Worm (Caenorhabditis elegans): ENCODE data around the gene K08F11.1.

K08F11.1 gene

DNA sequence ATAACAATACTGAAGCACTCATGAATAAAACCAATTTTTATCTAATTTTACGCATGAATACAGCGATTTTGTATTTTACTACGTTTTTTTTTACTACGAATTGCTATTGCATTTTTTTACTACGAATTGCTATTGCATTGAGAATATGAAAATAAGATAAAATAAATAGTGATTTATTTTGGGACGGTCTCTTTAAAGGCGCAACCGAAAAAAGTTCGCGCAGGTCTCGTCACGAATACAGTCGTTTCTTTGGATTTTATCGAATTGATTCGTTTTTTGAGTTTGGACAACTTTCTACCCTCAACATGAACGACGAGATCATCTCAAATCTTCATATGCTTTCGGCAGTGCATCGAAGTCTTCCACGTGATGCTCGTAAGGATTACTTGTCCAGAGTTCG, 27.2 kb downstream of the K08F11.1 start, which contains the start of gene Y17G9B.4 (continued):
- no peak for TF ChIP-seq hlh-17 (GFP tag; optimal IDR thresholded peaks at IDR 0.05; ENCODE audit: borderline replicate concordance)

DNA sequence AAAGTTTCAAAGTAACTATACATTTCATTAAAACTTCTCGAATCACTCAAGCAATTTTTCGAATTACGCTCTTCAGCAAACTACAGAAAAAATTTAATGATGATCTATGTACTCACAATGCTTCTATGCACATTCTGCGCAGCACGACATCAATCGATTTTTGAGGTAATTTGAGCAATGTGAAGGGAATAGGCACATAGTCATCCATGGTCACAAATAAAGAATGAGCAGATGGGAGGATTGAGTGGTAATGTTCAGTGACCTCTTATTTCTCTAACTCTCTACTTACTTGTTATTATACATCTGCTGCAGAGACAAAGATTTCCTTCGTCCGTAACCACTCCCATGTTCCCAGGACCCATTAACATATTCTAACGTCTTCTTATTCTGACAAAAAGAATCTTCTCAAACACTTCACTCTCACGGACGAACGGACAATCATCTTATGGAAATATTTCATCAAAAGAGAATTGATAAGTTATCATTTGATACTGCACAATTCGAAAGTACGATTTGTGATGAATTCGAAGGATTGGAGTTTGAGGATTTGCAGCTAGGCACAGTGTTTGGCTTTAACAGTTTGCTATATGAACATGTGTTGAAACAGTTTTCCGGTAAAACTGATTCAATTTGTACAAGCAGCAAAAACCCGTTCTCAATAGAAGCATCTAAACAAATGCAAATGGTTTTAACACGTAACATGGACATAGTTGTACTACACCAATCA, 31.4 kb downstream of the K08F11.1 start, which contains the start of the genes fbxb-77 and Y17G9B.11:
Gene fbxb-77, minus strand, starts transcription at position 229 of the 727 bp plus-strand sequence.
Gene Y17G9B.11, plus strand, starts transcription at position 677 of the 727 bp plus-strand sequence.
- TF ChIP-seq ces-1 (GFP tag; optimal IDR thresholded peaks at IDR 0.05) (no peak), nhr-84 (tag; optimal IDR thresholded peaks at IDR 0.05) (no peak), C16A3.4 (tag; optimal IDR thresholded peaks at IDR 0.05) (no peak), skn-1 (tag; optimal IDR thresholded peaks at IDR 0.05) (no peak), tbx-2 (tag; optimal IDR thresholded peaks at IDR 0.05) (no peak), unc-30 (tag; optimal IDR thresholded peaks at IDR 0.05) (no peak), nhr-85 (tag) (no peak), sptf-1 (tag; optimal IDR thresholded peaks at IDR 0.05) (no peak), unc-86 (tag; optimal IDR thresholded peaks at IDR 0.05) (no peak), mef-2 (tag; optimal IDR thresholded peaks at IDR 0.05) (no peak), ceh-8 (GFP tag; optimal IDR thresholded peaks at IDR 0.05) (no peak), lsy-2 (tag; optimal IDR thresholded peaks at IDR 0.05) (no peak), nhr-90 (tag; optimal IDR thresholded peaks at IDR 0.05; ENCODE audit: poor library complexity) (no peak), fkh-8 (tag; optimal IDR thresholded peaks at IDR 0.05) (no peak), egl-27 (tag; optimal IDR thresholded peaks at IDR 0.05) (no peak), isw-1 (GFP tag; IDR thresholded peaks at IDR 0.05) (no peak), mep-1 (tag; optimal IDR thresholded peaks at IDR 0.05) (no peak)

DNA sequence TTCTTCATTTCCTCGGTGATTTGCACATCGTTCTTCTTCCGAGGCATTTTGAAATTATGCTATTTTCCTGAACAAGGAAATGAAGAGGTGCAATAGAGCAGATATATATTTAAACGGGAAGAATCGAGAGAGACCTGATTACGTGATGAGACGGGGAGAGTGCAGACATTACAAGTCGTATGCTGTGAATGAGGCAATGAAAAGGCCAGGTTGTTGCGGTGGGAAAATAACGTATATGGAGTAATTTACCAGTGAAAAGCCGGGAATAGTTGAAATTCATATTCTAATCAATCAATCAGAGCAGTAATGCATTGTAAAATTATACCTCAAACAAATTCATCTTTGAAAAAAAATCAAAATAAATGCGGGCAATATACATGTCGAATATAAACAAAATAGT, 34.0 kb downstream of the K08F11.1 start, which contains the start of gene Y17G9B.8:
Gene Y17G9B.8, minus strand, starts transcription at position 182 of the 400 bp plus-strand sequence.
- TF ChIP-seq pqm-1 (tag; optimal IDR thresholded peaks at IDR 0.05) (no peak), lsy-2 (tag; optimal IDR thresholded peaks at IDR 0.05) (peak; percentile 10 to 33)

ce11 chrIV:4760378-4761084, 35.9 kb downstream of the K08F11.1 start, which contains the start of the genes memi-1 and cyp-31A3:
TSS of gene memi-1 (minus strand) at chrIV:4760428.
TSS of gene cyp-31A3 (plus strand) at chrIV:4761049.
- TF ChIP-seq efl-1 (optimal IDR thresholded peaks at IDR 0.05) (no peak), efl-1 (GFP tag; optimal IDR thresholded peaks at IDR 0.05 in 1 of 2) (peak in 1 of 2 experiments; percentile 23), fkh-8 (tag; optimal IDR thresholded peaks at IDR 0.05) (no peak)

- TF ChIP-seq efl-1 (optimal IDR thresholded peaks at IDR 0.05) = peak; percentile 11 to 13
- peak in 1 of 2 experiments; percentile 49 for TF ChIP-seq efl-1 (GFP tag; optimal IDR thresholded peaks at IDR 0.05 in 1 of 2)
- TF ChIP-seq lin-35 (GFP tag; optimal IDR thresholded peaks at IDR 0.05) = peak in 1 of 2 experiments; percentile 22
- TF ChIP-seq lsy-2 (tag; optimal IDR thresholded peaks at IDR 0.05) = peak; percentile 29 to 53
Observed at ce11 chrIV:4762990-4763545, 38.4 kb downstream of the K08F11.1 start.

DNA sequence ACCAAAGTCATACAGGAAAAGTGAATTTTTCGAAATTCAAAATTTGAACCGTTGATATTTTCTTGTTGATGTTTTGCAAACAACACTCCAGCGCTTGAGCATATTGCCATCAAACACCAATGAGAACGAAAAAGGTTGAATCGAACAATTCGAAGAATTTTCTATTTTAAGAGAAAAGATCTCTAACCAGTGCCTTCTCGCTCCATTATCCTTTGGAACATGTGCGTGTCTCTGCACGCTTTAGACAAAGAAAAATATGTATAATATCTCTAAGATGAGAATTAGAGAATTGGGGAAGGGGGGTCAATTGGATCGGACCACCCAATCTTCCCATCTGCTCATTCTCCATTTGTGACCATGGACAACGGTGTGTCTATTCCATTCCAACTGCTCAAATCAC, 39.2 kb downstream of the K08F11.1 start, which contains the start of gene Y17G9B.2:
Gene Y17G9B.2, plus strand, starts transcription at position 301 of the 400 bp plus-strand sequence.
- TF ChIP-seq nhr-20 (tag; optimal IDR thresholded peaks at IDR 0.05) = no peak
- TF ChIP-seq F16B12.6 (tag; optimal IDR thresholded peaks at IDR 0.05) = no peak
- no peak for TF ChIP-seq mdl-1 (tag; optimal IDR thresholded peaks at IDR 0.05)
- TF ChIP-seq C34B4.2 (tag; optimal IDR thresholded peaks at IDR 0.05) = no peak
- no peak for TF ChIP-seq ceh-63 (GFP tag; optimal IDR thresholded peaks at IDR 0.05)

DNA sequence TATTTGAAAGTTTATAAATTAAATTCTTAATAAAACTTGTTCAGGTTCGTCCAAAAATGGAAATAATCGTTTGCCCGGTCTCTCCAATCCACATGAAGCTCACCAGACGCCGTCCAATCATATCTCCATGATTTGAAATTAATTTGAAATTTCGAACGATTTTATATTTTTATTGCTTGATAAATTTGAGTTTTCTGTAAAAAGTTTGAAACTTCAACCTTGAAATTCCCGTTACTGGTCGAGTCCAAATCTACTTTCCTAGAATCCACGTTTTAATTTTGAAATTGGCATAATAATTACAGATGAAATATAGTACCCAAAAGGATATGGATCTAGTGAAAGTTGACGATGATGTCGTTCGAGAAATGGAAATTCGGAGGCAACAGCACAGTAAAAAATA, 39.8 kb downstream of the K08F11.1 start, which contains the start of gene npp-26:
Gene npp-26, plus strand, starts transcription at position 301 of the 400 bp plus-strand sequence.
- TF ChIP-seq lin-35 (GFP tag; optimal IDR thresholded peaks at IDR 0.05) (no peak), egl-27 (tag; optimal IDR thresholded peaks at IDR 0.05) (no peak), jun-1 (tag; optimal IDR thresholded peaks at IDR 0.05) (no peak), nhr-90 (tag; optimal IDR thresholded peaks at IDR 0.05; ENCODE audit: poor library complexity) (no peak), mep-1 (tag; optimal IDR thresholded peaks at IDR 0.05) (no peak), lir-3 (tag; optimal IDR thresholded peaks at IDR 0.05; ENCODE audit: poor library complexity) (no peak), ceh-90 (tag; optimal IDR thresholded peaks at IDR 0.05) (no peak)

Measured in whole organism, L1 larva.